Worm (Caenorhabditis elegans) whole organism, L1 larva: ENCODE data around the gene R04A9.3.
"Not testable (repeated sequence)": the region's sequence is repeated elsewhere in the genome, so short reads cannot be mapped to it uniquely, and the experiment has no call there.

Experiments
- F16B12.6 ChIP-seq: fragments of 150-350 bp; optimal IDR thresholded peaks from 2 replicates; lab custom pipeline; 2014; ENCODE audit warnings: missing biosample characterization, missing genetic modification characterization
- aha-1 ChIP-seq: fragments of 150-350 bp; optimal IDR thresholded peaks from 2 replicates; lab custom pipeline; 2014; ENCODE audit warnings: missing biosample characterization, missing genetic modification characterization
- alr-1 ChIP-seq: fragments of 200-800 bp; sonication (Bioruptor generic); optimal IDR thresholded peaks from 2 replicates; lab custom pipeline; 2018; ENCODE audit warnings: borderline replicate concordance, mild to moderate bottlenecking, missing genetic modification characterization, missing compliant biosample characterization
- blmp-1 ChIP-seq: fragments of 150-350 bp; optimal IDR thresholded peaks from 2 replicates; lab custom pipeline; 2014; ENCODE audit warnings: missing biosample characterization, missing genetic modification characterization
- ceh-82 ChIP-seq, 3 experiments: fragments of 150-350 bp in 1 of 3; sonication (generic microtip) in 2 of 3; optimal IDR thresholded peaks; 2 replicates each; lab custom pipeline; 2014 to 2017; ENCODE audit warnings: missing biosample characterization in 3 of 3, missing genetic modification characterization in 3 of 3
- ceh-88 ChIP-seq: fragments of 200-800 bp; sonication (Bioruptor generic); IDR thresholded peaks from 2 replicates; pipeline ENCODE4 v1.3.6; 2022; ENCODE audit warnings: missing genetic modification characterization, missing compliant biosample characterization
- ces-1 ChIP-seq: fragments of 150-350 bp; optimal IDR thresholded peaks from 2 replicates; lab custom pipeline; 2014; ENCODE audit warnings: missing biosample characterization, missing genetic modification reagents, missing genetic modification characterization
- efl-1 ChIP-seq, 4 experiments: fragments of 150-350 bp; optimal IDR thresholded peaks in 3 of 4; peaks in 1 of 4; 1 replicate in 1 of 4; 2 replicates in 3 of 4; lab custom pipeline; 2014; ENCODE audit warnings: missing biosample characterization in 2 of 4, missing genetic modification characterization in 2 of 4, missing genetic modification reagents in 2 of 4
- efl-3 ChIP-seq: fragments of 200-800 bp; sonication (Bioruptor generic); optimal IDR thresholded peaks from 2 replicates; lab custom pipeline; 2018; ENCODE audit warnings: mild to moderate bottlenecking, missing genetic modification characterization, missing compliant biosample characterization
- elt-3 ChIP-seq, 6 experiments: fragments of 150-350 bp in 1 of 6; sonication (generic microtip); optimal IDR thresholded peaks; 2 replicates each; lab custom pipeline; 2017 to 2018; ENCODE audit warnings: missing biosample characterization in 6 of 6, missing genetic modification characterization in 6 of 6, inconsistent platforms in 1 of 6
- ets-5 ChIP-seq: fragments of 200-800 bp; sonication (Bioruptor generic); IDR thresholded peaks from 2 replicates; pipeline ENCODE4 v1.3.6; 2022; ENCODE audit warnings: missing genetic modification characterization, missing compliant biosample characterization
- fkh-4 ChIP-seq: sonication (generic microtip); optimal IDR thresholded peaks from 2 replicates; lab custom pipeline; 2016; ENCODE audit warnings: missing compliant biosample characterization, missing genetic modification characterization, borderline replicate concordance
- hpl-2 ChIP-seq: fragments of 150-350 bp; optimal IDR thresholded peaks from 2 replicates; lab custom pipeline; 2014; ENCODE audit warnings: missing biosample characterization, missing genetic modification reagents, missing genetic modification characterization
- lin-13 ChIP-seq: fragments of 150-350 bp; optimal IDR thresholded peaks from 2 replicates; lab custom pipeline; 2014; ENCODE audit warnings: missing biosample characterization, missing genetic modification reagents, missing genetic modification characterization
- lin-14 ChIP-seq: fragments of 200-800 bp; sonication (Bioruptor generic); optimal IDR thresholded peaks from 2 replicates; lab custom pipeline; 2018; ENCODE audit warnings: mild to moderate bottlenecking, missing genetic modification characterization, moderate library complexity, missing compliant biosample characterization
- lin-15B ChIP-seq: fragments of 150-350 bp; sonication (generic microtip); optimal IDR thresholded peaks from 3 replicates; lab custom pipeline; 2014; ENCODE audit warnings: missing biosample characterization, missing genetic modification characterization
- lin-35 ChIP-seq, 2 experiments: fragments of 150-350 bp; optimal IDR thresholded peaks; 2 replicates each; lab custom pipeline; 2014; ENCODE audit warnings: missing biosample characterization in 2 of 2, missing genetic modification characterization in 2 of 2, missing genetic modification reagents in 2 of 2
- lir-3 ChIP-seq: sonication (generic microtip); optimal IDR thresholded peaks from 2 replicates; lab custom pipeline; 2016; ENCODE audit warnings: mild to moderate bottlenecking, missing genetic modification characterization, moderate library complexity, missing compliant biosample characterization; ENCODE audit not compliant: poor library complexity
- lsy-2 ChIP-seq, 2 experiments: fragments of 150-350 bp; optimal IDR thresholded peaks; 2 replicates each; lab custom pipeline; 2014; ENCODE audit warnings: missing biosample characterization in 2 of 2, missing genetic modification characterization in 2 of 2
- mdl-1 ChIP-seq, 2 experiments: fragments of 150-350 bp; optimal IDR thresholded peaks; 2 replicates each; lab custom pipeline; 2014 to 2017; ENCODE audit warnings: missing biosample characterization in 2 of 2, missing genetic modification characterization in 2 of 2, inconsistent platforms in 1 of 2
- mep-1 ChIP-seq: fragments of 150-350 bp; optimal IDR thresholded peaks from 2 replicates; lab custom pipeline; 2014; ENCODE audit warnings: missing biosample characterization, missing genetic modification characterization
- nhr-19 ChIP-seq: fragments of 200-800 bp; sonication (Bioruptor generic); conservative IDR thresholded peaks from 2 replicates; pipeline ENCODE4 v1.3.6; 2022; ENCODE audit warnings: missing genetic modification characterization, missing compliant biosample characterization
- nhr-47 ChIP-seq: sonication (generic microtip); optimal IDR thresholded peaks from 2 replicates; lab custom pipeline; 2016; ENCODE audit warnings: mild to moderate bottlenecking, missing genetic modification characterization, moderate library complexity, missing compliant biosample characterization
- nhr-71 ChIP-seq: sonication (generic microtip); optimal IDR thresholded peaks from 2 replicates; lab custom pipeline; 2016; ENCODE audit warnings: mild to moderate bottlenecking, missing genetic modification characterization, moderate library complexity, missing compliant biosample characterization
- nhr-85 ChIP-seq: sonication (generic microtip); peaks from one replicate; lab custom pipeline; 2016; ENCODE audit warnings: missing genetic modification characterization, inconsistent platforms, missing compliant biosample characterization
- pag-3 ChIP-seq: sonication (generic microtip); optimal IDR thresholded peaks from 2 replicates; lab custom pipeline; 2017; ENCODE audit warnings: missing genetic modification characterization, mild to moderate bottlenecking, missing compliant biosample characterization, antibody characterized with exemption, borderline replicate concordance; ENCODE audit not compliant: insufficient read depth
- pax-3 ChIP-seq: fragments of 200-800 bp; sonication (Bioruptor generic); optimal IDR thresholded peaks from 2 replicates; lab custom pipeline; 2018; ENCODE audit warnings: mild to moderate bottlenecking, missing genetic modification characterization, moderate library complexity, missing compliant biosample characterization
- skn-1 ChIP-seq: fragments of 150-350 bp; optimal IDR thresholded peaks from 2 replicates; lab custom pipeline; 2014; ENCODE audit warnings: missing biosample characterization, missing genetic modification characterization
- snpc-4 ChIP-seq: fragments of 150-350 bp; optimal IDR thresholded peaks from 2 replicates; lab custom pipeline; 2014; ENCODE audit warnings: missing biosample characterization, missing genetic modification characterization
- snu-23 ChIP-seq: sonication (generic microtip); optimal IDR thresholded peaks from 2 replicates; lab custom pipeline; 2016; ENCODE audit warnings: missing genetic modification characterization, missing compliant biosample characterization
- swsn-7 ChIP-seq: sonication (generic microtip); optimal IDR thresholded peaks from 2 replicates; lab custom pipeline; 2016; ENCODE audit warnings: missing genetic modification characterization, missing compliant biosample characterization
- tbx-2 ChIP-seq: sonication (generic microtip); optimal IDR thresholded peaks from 2 replicates; lab custom pipeline; 2016; ENCODE audit warnings: missing genetic modification characterization, missing compliant biosample characterization
- unc-30 ChIP-seq: sonication (generic microtip); optimal IDR thresholded peaks from 2 replicates; lab custom pipeline; 2017; ENCODE audit warnings: missing biosample characterization, missing genetic modification characterization
- xbp-1 ChIP-seq: sonication (generic microtip); optimal IDR thresholded peaks from 2 replicates; lab custom pipeline; 2016; ENCODE audit warnings: missing genetic modification characterization, missing compliant biosample characterization
- zip-4 ChIP-seq: fragments of 200-800 bp; sonication (Bioruptor generic); optimal IDR thresholded peaks from 2 replicates; lab custom pipeline; 2018; ENCODE audit warnings: mild to moderate bottlenecking, missing genetic modification characterization, moderate library complexity, missing compliant biosample characterization

Gene R04A9.3

DNA sequence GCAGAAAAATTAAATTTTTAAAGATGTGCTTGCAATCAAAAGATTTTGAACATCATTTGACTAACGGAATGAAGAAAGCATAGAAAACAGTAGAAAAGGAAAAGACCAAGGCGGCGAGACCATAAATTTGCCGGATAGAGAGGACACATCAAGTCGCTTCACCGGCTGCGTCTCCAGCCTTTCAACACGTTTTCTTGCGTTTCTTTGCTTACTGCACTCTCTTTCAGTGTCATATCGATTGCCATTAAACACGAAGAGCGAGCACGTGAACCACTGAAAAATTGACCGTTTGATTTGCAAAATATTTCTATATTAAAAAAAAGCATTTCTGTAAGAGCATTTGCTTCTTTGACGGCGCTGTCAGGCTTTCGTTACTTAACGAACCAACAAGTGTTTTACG, 32.3 kb downstream of the R04A9.3 start:
- TF ChIP-seq F16B12.6 (no peak), ceh-88 (GFP tag; lab: Robert Waterston, UW) (no peak), efl-3 (GFP tag; lab: Kevin White, UChicago) (no peak), xbp-1 (tag; lab: Kevin White, UChicago) (no peak), lin-13 (GFP tag; lab: Kevin White, UChicago) (no peak), nhr-47 (tag; lab: Kevin White, UChicago) (peak; percentile 24), lin-35 (GFP tag; optimal IDR thresholded peaks at IDR 0.05; lab: Kevin White, UChicago) (peak; percentile 34 to 51), swsn-7 (tag; lab: Kevin White, UChicago) (peak; percentile 2), lir-3 (tag; lab: Kevin White, UChicago) (no peak), ets-5 (GFP tag; lab: Robert Waterston, UW) (no peak), lin-14 (GFP tag; lab: Kevin White, UChicago) (peak; percentile 58), snu-23 (GFP tag; lab: Kevin White, UChicago) (peak; percentile 51), blmp-1 (tag; lab: Kevin White, UChicago) (peak; percentile 34), nhr-85 (no peak), skn-1 (tag; lab: Kevin White, UChicago) (no peak), ces-1 (no peak), snpc-4 (tag; lab: Kevin White, UChicago) (no peak), mdl-1 (tag; optimal IDR thresholded peaks at IDR 0.05; lab: Kevin White, UChicago) (peak in 1 of 2 experiments; percentile 68), nhr-19 (GFP tag; lab: Robert Waterston, UW) (0 out of 2 replicates have a peak, but pooled peaks have one; percentile 24), lsy-2 (tag; optimal IDR thresholded peaks at IDR 0.05; lab: Kevin White, UChicago) (peak; percentile 9 to 39), aha-1 (no peak), ceh-82 (tag; optimal IDR thresholded peaks at IDR 0.05; lab: Kevin White, UChicago) (peak in 1 of 3 experiments; percentile 37), zip-4 (GFP tag; lab: Kevin White, UChicago) (no peak), fkh-4 (tag; lab: Kevin White, UChicago) (no peak), mep-1 (tag; lab: Kevin White, UChicago) (peak; percentile 31), tbx-2 (tag; lab: Kevin White, UChicago) (peak; percentile 10), efl-1 (optimal IDR thresholded peaks at IDR 0.05; lab: Kevin White, UChicago) (peak in 1 of 2 experiments; percentile 16), efl-1 (GFP tag; optimal IDR thresholded peaks at IDR 0.05 in 1 of 2; lab: Kevin White, UChicago) (no peak), unc-30 (no peak), pag-3 (tag; lab: Kevin White, UChicago) (no peak), nhr-71 (tag; lab: Kevin White, UChicago) (peak; percentile 20), pax-3 (tag; lab: Kevin White, UChicago) (no peak)

DNA sequence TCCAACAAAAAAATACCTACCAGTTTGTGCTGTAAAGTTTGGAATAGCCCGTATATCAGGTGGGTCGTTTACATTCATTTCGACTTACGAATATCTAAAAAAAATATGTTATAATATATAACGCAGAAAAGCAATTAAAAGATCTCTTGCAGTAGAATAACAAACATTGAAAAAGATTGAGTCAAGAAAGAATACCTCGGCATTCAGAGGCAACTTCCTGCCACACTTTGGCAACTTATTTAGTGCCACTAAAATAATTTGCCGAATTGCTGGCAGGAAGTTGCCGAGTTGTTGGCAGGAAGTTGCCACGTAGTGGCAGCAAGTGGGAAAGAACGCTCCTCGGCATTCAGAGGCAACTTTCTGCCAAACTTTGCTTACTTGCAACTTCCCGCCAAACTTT, 33.3 kb downstream of the R04A9.3 start, which contains the start of gene C04E7.3:
TSS of gene C04E7.3 (minus strand) at position 101 of the 400 bp plus-strand sequence.
- not testable (repeated sequence) for TF ChIP-seq xbp-1 (tag; lab: Kevin White, UChicago); hpl-2 (GFP tag; lab: Kevin White, UChicago); alr-1 (tag; lab: Kevin White, UChicago)

- no peak for TF ChIP-seq efl-1 (optimal IDR thresholded peaks at IDR 0.05; lab: Kevin White, UChicago)
- TF ChIP-seq efl-1 (GFP tag; optimal IDR thresholded peaks at IDR 0.05 in 1 of 2; lab: Kevin White, UChicago) = peak; percentile 26 to 91
- TF ChIP-seq lin-35 (GFP tag; optimal IDR thresholded peaks at IDR 0.05; lab: Kevin White, UChicago) = peak in 1 of 2 experiments; percentile 29
- TF ChIP-seq lin-15B (tag; lab: Kevin White, UChicago) = peak; percentile 3
- no peak for TF ChIP-seq pax-3 (tag; lab: Kevin White, UChicago)
- no peak for TF ChIP-seq elt-3 (tag; optimal IDR thresholded peaks at IDR 0.05; lab: Kevin White, UChicago)
- TF ChIP-seq, all 84 proteins: peak for 3
Measured at ce11 chrX:343822-344221, 36.6 kb downstream of the R04A9.3 start.
